Worm (Caenorhabditis elegans) whole organism, L1 larva: Measurements from ENCODE around the gene rpn-2.

ENCODE experiments used
- aly-2 ChIP-seq: fragments of 150-350 bp; optimal IDR thresholded peaks from 2 replicates; lab custom pipeline; 2014; ENCODE audit warnings: missing biosample characterization, missing genetic modification characterization
- dpl-1 ChIP-seq, 3 experiments: fragments of 150-350 bp in 2 of 3; sonication (generic microtip) in 1 of 3; optimal IDR thresholded peaks; 2 replicates each; lab custom pipeline; 2014 to 2017; ENCODE audit warnings: missing biosample characterization in 3 of 3, missing genetic modification characterization in 3 of 3, missing genetic modification reagents in 3 of 3
- egl-13 ChIP-seq: sonication (generic microtip); optimal IDR thresholded peaks from 2 replicates; lab custom pipeline; 2016; ENCODE audit warnings: missing genotype, missing genetic modification reagents, missing genetic modification characterization, missing compliant biosample characterization
- lin-13 ChIP-seq: fragments of 150-350 bp; optimal IDR thresholded peaks from 2 replicates; lab custom pipeline; 2014; ENCODE audit warnings: missing biosample characterization, missing genetic modification reagents, missing genetic modification characterization
- lin-15B ChIP-seq: fragments of 150-350 bp; sonication (generic microtip); optimal IDR thresholded peaks from 3 replicates; lab custom pipeline; 2014; ENCODE audit warnings: missing biosample characterization, missing genetic modification characterization
- lir-3 ChIP-seq: sonication (generic microtip); optimal IDR thresholded peaks from 2 replicates; lab custom pipeline; 2016; ENCODE audit warnings: mild to moderate bottlenecking, missing genetic modification characterization, moderate library complexity, missing compliant biosample characterization; ENCODE audit not compliant: poor library complexity
- mdl-1 ChIP-seq, 2 experiments: fragments of 150-350 bp; optimal IDR thresholded peaks; 2 replicates each; lab custom pipeline; 2014 to 2017; ENCODE audit warnings: missing biosample characterization in 2 of 2, missing genetic modification characterization in 2 of 2, inconsistent platforms in 1 of 2
- nhr-12 ChIP-seq: sonication (generic microtip); optimal IDR thresholded peaks from 2 replicates; lab custom pipeline; 2017; ENCODE audit warnings: missing biosample characterization, missing genetic modification characterization
- nhr-28 ChIP-seq: fragments of 150-350 bp; optimal IDR thresholded peaks from 2 replicates; lab custom pipeline; 2014; ENCODE audit warnings: missing biosample characterization, missing genetic modification characterization
- nhr-71 ChIP-seq: sonication (generic microtip); optimal IDR thresholded peaks from 2 replicates; lab custom pipeline; 2016; ENCODE audit warnings: mild to moderate bottlenecking, missing genetic modification characterization, moderate library complexity, missing compliant biosample characterization
- nhr-77 ChIP-seq: fragments of 150-350 bp; optimal IDR thresholded peaks from 2 replicates; lab custom pipeline; 2014; ENCODE audit warnings: missing biosample characterization, missing genetic modification characterization
- sptf-1 ChIP-seq: fragments of 150-350 bp; optimal IDR thresholded peaks from 2 replicates; lab custom pipeline; 2014; ENCODE audit warnings: missing biosample characterization, missing genetic modification characterization
- zip-4 ChIP-seq: fragments of 200-800 bp; sonication (Bioruptor generic); optimal IDR thresholded peaks from 2 replicates; lab custom pipeline; 2018; ENCODE audit warnings: mild to moderate bottlenecking, missing genetic modification characterization, moderate library complexity, missing compliant biosample characterization

DNA sequence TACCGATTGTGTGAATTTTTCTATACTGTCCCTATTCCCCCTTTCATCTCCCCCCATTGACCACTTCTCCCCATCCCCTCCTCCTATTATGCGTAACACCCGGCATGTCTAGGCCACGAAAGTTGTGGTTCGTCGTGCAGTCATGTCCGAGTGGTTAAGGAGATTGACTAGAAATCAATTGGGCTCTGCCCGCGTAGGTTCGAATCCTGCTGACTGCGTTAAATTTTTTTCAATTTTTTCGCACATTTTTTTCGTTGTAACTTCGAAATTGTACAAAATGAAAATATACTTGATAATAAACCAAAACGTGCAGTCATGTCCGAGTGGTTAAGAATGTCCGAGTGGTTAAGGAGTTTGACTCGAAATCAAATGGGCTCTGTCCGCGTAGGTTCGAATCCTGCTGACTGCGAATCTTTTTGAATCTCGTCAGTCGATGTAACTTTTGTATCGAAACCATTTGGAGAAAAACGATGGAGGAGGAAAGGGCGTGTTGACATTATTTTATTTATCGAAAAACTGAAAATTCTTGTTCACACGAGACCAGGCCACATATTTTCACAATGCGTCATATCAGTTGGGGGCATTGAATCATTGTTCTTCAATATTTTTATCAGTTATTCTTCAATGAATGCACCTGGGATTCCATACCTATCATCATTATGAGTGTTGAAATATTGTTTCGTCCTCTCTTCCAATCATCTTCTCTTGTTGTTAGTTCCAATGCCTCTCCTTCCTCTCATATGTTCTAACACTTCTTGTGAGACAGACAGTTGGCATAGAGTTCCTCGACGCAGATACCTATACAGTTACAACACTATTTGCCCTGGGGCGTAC lies 40.1 kb upstream of the rpn-2 start, which contains the start of gene nfm-1:
- no peak for TF ChIP-seq sptf-1
- peak; percentile 17 for TF ChIP-seq lin-13 (GFP tag; lab: Kevin White, UChicago)
- no peak for TF ChIP-seq aly-2 (tag; lab: Kevin White, UChicago)
- no peak for TF ChIP-seq nhr-12 (tag; lab: Kevin White, UChicago)
- TF ChIP-seq mdl-1 (tag; optimal IDR thresholded peaks at IDR 0.05; lab: Kevin White, UChicago), result peak in 1 of 2 experiments; percentile 23
- no peak for TF ChIP-seq nhr-28 (tag; lab: Kevin White, UChicago)
- TF ChIP-seq zip-4, result no peak
- peak; percentile 13 to 48 (median 26) for TF ChIP-seq dpl-1 (GFP tag; optimal IDR thresholded peaks at IDR 0.05; lab: Kevin White, UChicago)
- TF ChIP-seq nhr-71 (tag; lab: Kevin White, UChicago), result peak; percentile 72
- peak; percentile 5 for TF ChIP-seq lin-15B (tag; lab: Kevin White, UChicago)
- no peak for TF ChIP-seq lir-3 (tag; lab: Kevin White, UChicago)
- TF ChIP-seq nhr-77, result peak; percentile 14
- peak; percentile 19 for TF ChIP-seq egl-13 (tag; lab: Kevin White, UChicago)
